In the genomic region with DNA sequence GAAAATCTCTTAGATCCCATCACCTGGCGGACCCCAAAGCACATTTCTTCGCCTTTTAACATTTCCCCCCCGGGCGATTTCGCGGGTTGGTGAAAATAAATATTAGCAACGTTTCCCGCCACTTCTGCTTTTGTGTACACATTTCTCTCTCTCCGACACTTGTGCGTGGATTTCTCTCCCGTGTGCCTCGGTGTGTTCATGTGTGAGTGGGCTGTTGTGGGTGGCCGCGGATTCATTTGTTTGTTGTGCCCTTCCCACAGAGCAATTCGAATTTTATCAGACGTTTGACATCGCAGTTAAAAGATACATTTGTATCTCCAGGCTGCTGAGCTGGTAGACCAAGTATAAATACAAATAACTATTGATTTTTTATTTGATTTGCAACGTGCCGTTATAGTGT, we compare ENCODE assay signal across 1 fruit fly cellular context.
TF ChIP-seq lines count a peak whose summit lies in the region.

No protein-coding gene starts in this region.

TF ChIP-seq in whole organism, embryonic, 481 proteins besides CTCF, POLR2A, EP300 and RAD21 (continued from another document and continues in another):
- no peak for TF ChIP-seq PHDP (tag; optimal IDR thresholded peaks at IDR 0.05; lab: Kevin White, UChicago)
- no peak for TF ChIP-seq disco-r (GFP tag; optimal IDR thresholded peaks at IDR 0.05; lab: Kevin White, UChicago)
- TF ChIP-seq CG6175 (GFP tag; IDR thresholded peaks at IDR 0.05; lab: Robert Waterston, UW) = no peak
- TF ChIP-seq caup (GFP tag; optimal IDR thresholded peaks at IDR 0.05; lab: Kevin White, UChicago; ENCODE audit: severe bottlenecking) = no peak
- TF ChIP-seq CG2129 (GFP tag; IDR thresholded peaks at IDR 0.05; lab: Robert Waterston, UW; ENCODE audit: partially characterized antibody) = no peak
- no peak for TF ChIP-seq org-1 (GFP tag; optimal IDR thresholded peaks at IDR 0.05; lab: Kevin White, UChicago)
- TF ChIP-seq esg (GFP tag; conservative IDR thresholded peaks at IDR 0.05; lab: Robert Waterston, UW) = no peak
- no peak for TF ChIP-seq CG12071 (GFP tag; optimal IDR thresholded peaks at IDR 0.05; lab: Kevin White, UChicago)
- no peak for TF ChIP-seq az2 (GFP tag; optimal IDR thresholded peaks at IDR 0.05; lab: Kevin White, UChicago)
- no peak for TF ChIP-seq CG10147 (GFP tag; optimal IDR thresholded peaks at IDR 0.05; lab: Kevin White, UChicago)
- no peak for TF ChIP-seq da (GFP tag; optimal IDR thresholded peaks at IDR 0.05; lab: Kevin White, UChicago)
- TF ChIP-seq Blimp-1 (GFP tag; optimal IDR thresholded peaks at IDR 0.05; lab: Kevin White, UChicago) = no peak
- TF ChIP-seq Nf-YB (GFP tag; optimal IDR thresholded peaks at IDR 0.05; lab: Kevin White, UChicago) = no peak
- no peak for TF ChIP-seq CG2712 (tag; optimal IDR thresholded peaks at IDR 0.05; lab: Kevin White, UChicago)
- TF ChIP-seq ac (GFP tag; optimal IDR thresholded peaks at IDR 0.05; lab: Kevin White, UChicago) = no peak
- TF ChIP-seq BtbVII (GFP tag; optimal IDR thresholded peaks at IDR 0.05; lab: Kevin White, UChicago) = no peak
- TF ChIP-seq bab2 (GFP tag; optimal IDR thresholded peaks at IDR 0.05; lab: Kevin White, UChicago) = no peak
- no peak for TF ChIP-seq al (GFP tag; IDR thresholded peaks at IDR 0.05; lab: Robert Waterston, UW)
- TF ChIP-seq CG4404 (GFP tag; IDR thresholded peaks at IDR 0.05; lab: Robert Waterston, UW) = no peak
- no peak for TF ChIP-seq HLHmδ (GFP tag; optimal IDR thresholded peaks at IDR 0.05; lab: Kevin White, UChicago)
- no peak for TF ChIP-seq CG2202 (tag; optimal IDR thresholded peaks at IDR 0.05; lab: Kevin White, UChicago)
- no peak for TF ChIP-seq CG13296 (GFP tag; optimal IDR thresholded peaks at IDR 0.05; lab: Kevin White, UChicago)
- TF ChIP-seq Vsx1 (GFP tag; optimal IDR thresholded peaks at IDR 0.05; lab: Kevin White, UChicago) = no peak
- TF ChIP-seq CG10267 (tag; optimal IDR thresholded peaks at IDR 0.05; lab: Kevin White, UChicago) = no peak
- TF ChIP-seq Dfd (GFP tag; optimal IDR thresholded peaks at IDR 0.05; lab: Kevin White, UChicago) = no peak
- no peak for TF ChIP-seq dmrt11E (tag; optimal IDR thresholded peaks at IDR 0.05; lab: Kevin White, UChicago)
- TF ChIP-seq CG10654 (GFP tag; optimal IDR thresholded peaks at IDR 0.05; lab: Kevin White, UChicago) = no peak
- no peak for TF ChIP-seq CG13624 (GFP tag; optimal IDR thresholded peaks at IDR 0.05; lab: Kevin White, UChicago)
- no peak for TF ChIP-seq chif (GFP tag; optimal IDR thresholded peaks at IDR 0.05; lab: Kevin White, UChicago)
- TF ChIP-seq lbe (GFP tag; optimal IDR thresholded peaks at IDR 0.05; lab: Kevin White, UChicago) = no peak
- no peak for TF ChIP-seq Mad (GFP tag; optimal IDR thresholded peaks at IDR 0.05; lab: Kevin White, UChicago)
- no peak for TF ChIP-seq CG17829 (tag; optimal IDR thresholded peaks at IDR 0.05; lab: Kevin White, UChicago)
- no peak for TF ChIP-seq CG12155 (GFP tag; optimal IDR thresholded peaks at IDR 0.05; lab: Kevin White, UChicago)
- no peak for TF ChIP-seq dysf (GFP tag; IDR thresholded peaks at IDR 0.05; lab: Robert Waterston, UW)
- TF ChIP-seq nmo (GFP tag; optimal IDR thresholded peaks at IDR 0.05; lab: Kevin White, UChicago) = no peak
- no peak for TF ChIP-seq CG9437 (GFP tag; optimal IDR thresholded peaks at IDR 0.05; lab: Kevin White, UChicago)
- TF ChIP-seq CG16813 (GFP tag; IDR thresholded peaks at IDR 0.05; lab: Robert Waterston, UW; ENCODE audit: partially characterized antibody) = no peak
- TF ChIP-seq twi (tag; optimal IDR thresholded peaks at IDR 0.05; lab: Kevin White, UChicago) = no peak
- no peak for TF ChIP-seq corto (GFP tag; optimal IDR thresholded peaks at IDR 0.05; lab: Kevin White, UChicago)
- no peak for TF ChIP-seq zen (tag; optimal IDR thresholded peaks at IDR 0.05; lab: Kevin White, UChicago)
- no peak for TF ChIP-seq Spps (tag; optimal IDR thresholded peaks at IDR 0.05; lab: Kevin White, UChicago)
- no peak for TF ChIP-seq B-H2 (GFP tag; optimal IDR thresholded peaks at IDR 0.05; lab: Kevin White, UChicago)
- TF ChIP-seq wek (GFP tag; optimal IDR thresholded peaks at IDR 0.05; lab: Kevin White, UChicago) = no peak
- TF ChIP-seq CG11560 (tag; IDR thresholded peaks at IDR 0.05; lab: Robert Waterston, UW) = no peak
- no peak for TF ChIP-seq Oli (tag; optimal IDR thresholded peaks at IDR 0.05; lab: Kevin White, UChicago)
- TF ChIP-seq CG14014 (GFP tag; IDR thresholded peaks at IDR 0.05; lab: Robert Waterston, UW) = 0 out of 2 replicates have a peak, but pooled peaks have one; percentile 46
- no peak for TF ChIP-seq Dref (GFP tag; IDR thresholded peaks at IDR 0.05; lab: Robert Waterston, UW)
- no peak for TF ChIP-seq run (tag; optimal IDR thresholded peaks at IDR 0.05; lab: Kevin White, UChicago)
- no peak for TF ChIP-seq CG5180 (GFP tag; optimal IDR thresholded peaks at IDR 0.05; lab: Kevin White, UChicago)
- no peak for TF ChIP-seq CG17361 (GFP tag; IDR thresholded peaks at IDR 0.05; lab: Robert Waterston, UW)
- no peak for TF ChIP-seq usp (GFP tag; optimal IDR thresholded peaks at IDR 0.05; lab: Kevin White, UChicago)
- no peak for TF ChIP-seq Dip3 (GFP tag; optimal IDR thresholded peaks at IDR 0.05; lab: Kevin White, UChicago)
- TF ChIP-seq inv (GFP tag; IDR thresholded peaks at IDR 0.05; lab: Robert Waterston, UW; ENCODE audit: partially characterized antibody) = no peak
- no peak for TF ChIP-seq fd102C (GFP tag; optimal IDR thresholded peaks at IDR 0.05; lab: Kevin White, UChicago)
- TF ChIP-seq CG5245 (GFP tag; optimal IDR thresholded peaks at IDR 0.05; lab: Kevin White, UChicago) = no peak
- TF ChIP-seq CG18476 (GFP tag; optimal IDR thresholded peaks at IDR 0.05; lab: Kevin White, UChicago) = no peak
- peak; percentile 38 for TF ChIP-seq sens (GFP tag; lab: Kevin White, UChicago)
- TF ChIP-seq p53 (GFP tag; optimal IDR thresholded peaks at IDR 0.05; lab: Kevin White, UChicago) = no peak
- no peak for TF ChIP-seq Lhr (GFP tag; optimal IDR thresholded peaks at IDR 0.05; lab: Kevin White, UChicago)
- TF ChIP-seq fru (optimal IDR thresholded peaks at IDR 0.05; lab: Kevin White, UChicago) = no peak
- TF ChIP-seq CG12219 (GFP tag; optimal IDR thresholded peaks at IDR 0.05; lab: Kevin White, UChicago) = no peak
- no peak for TF ChIP-seq Lim3 (GFP tag; IDR thresholded peaks at IDR 0.05; lab: Robert Waterston, UW)
- no peak for TF ChIP-seq yki (optimal IDR thresholded peaks at IDR 0.05; lab: Kevin White, UChicago)
- no peak for TF ChIP-seq z (GFP tag; IDR thresholded peaks at IDR 0.05; lab: Robert Waterston, UW)
- TF ChIP-seq CG4282 (GFP tag; optimal IDR thresholded peaks at IDR 0.05; lab: Kevin White, UChicago) = no peak
- TF ChIP-seq Deaf1 (tag; optimal IDR thresholded peaks at IDR 0.05; lab: Kevin White, UChicago) = no peak
- peak; percentile 40; the same call in 1 of the 2 replicates for TF ChIP-seq Drgx (GFP tag; IDR thresholded peaks at IDR 0.05; lab: Robert Waterston, UW)
- no peak for TF ChIP-seq peb (GFP tag; IDR thresholded peaks at IDR 0.05; lab: Robert Waterston, UW)
- no peak for TF ChIP-seq CG2875 (GFP tag; optimal IDR thresholded peaks at IDR 0.05; lab: Kevin White, UChicago)
- TF ChIP-seq prd (optimal IDR thresholded peaks at IDR 0.05; lab: Kevin White, UChicago) = no peak
- peak; percentile 40; the same call in 1 of the 3 replicates for TF ChIP-seq prd (GFP tag; IDR thresholded peaks at IDR 0.05; lab: Robert Waterston, UW)
- TF ChIP-seq Nf-YA (GFP tag; IDR thresholded peaks at IDR 0.05; lab: Robert Waterston, UW) = no peak
- TF ChIP-seq CG10274 (GFP tag; optimal IDR thresholded peaks at IDR 0.05; lab: Kevin White, UChicago) = no peak
- TF ChIP-seq CG17359 (tag; optimal IDR thresholded peaks at IDR 0.05; lab: Kevin White, UChicago) = no peak
- TF ChIP-seq lmd (GFP tag; IDR thresholded peaks at IDR 0.05; lab: Robert Waterston, UW) = peak; percentile 28; the same call in 1 of the 2 replicates
- no peak for TF ChIP-seq Abd-B (GFP tag; optimal IDR thresholded peaks at IDR 0.05; lab: Kevin White, UChicago)
- TF ChIP-seq nom (GFP tag; optimal IDR thresholded peaks at IDR 0.05; lab: Kevin White, UChicago) = no peak
- no peak for TF ChIP-seq dmrt99B (tag; optimal IDR thresholded peaks at IDR 0.05; lab: Kevin White, UChicago)
- TF ChIP-seq crp (GFP tag; optimal IDR thresholded peaks at IDR 0.05; lab: Kevin White, UChicago) = no peak
- TF ChIP-seq Hand (GFP tag; optimal IDR thresholded peaks at IDR 0.05; lab: Kevin White, UChicago) = no peak
- TF ChIP-seq Eip74EF (GFP tag; optimal IDR thresholded peaks at IDR 0.05; lab: Kevin White, UChicago) = no peak
- TF ChIP-seq Bdp1 (GFP tag; optimal IDR thresholded peaks at IDR 0.05; lab: Kevin White, UChicago) = no peak
- TF ChIP-seq CG9817 (tag; optimal IDR thresholded peaks at IDR 0.05; lab: Kevin White, UChicago) = no peak
- TF ChIP-seq sens-2 (GFP tag; IDR thresholded peaks at IDR 0.05; lab: Robert Waterston, UW) = no peak
- TF ChIP-seq ci (GFP tag; IDR thresholded peaks at IDR 0.05; lab: Robert Waterston, UW) = peak; percentile 84
- TF ChIP-seq CG14860 (GFP tag; IDR thresholded peaks at IDR 0.05; lab: Robert Waterston, UW; ENCODE audit: partially characterized antibody) = no peak
- no peak for TF ChIP-seq pzg (GFP tag; optimal IDR thresholded peaks at IDR 0.05; lab: Kevin White, UChicago)
- no peak for TF ChIP-seq CG11504 (tag; optimal IDR thresholded peaks at IDR 0.05; lab: Kevin White, UChicago)
- TF ChIP-seq CG15269 (tag; optimal IDR thresholded peaks at IDR 0.05; lab: Kevin White, UChicago) = peak; percentile 36
- 0 out of 2 replicates have a peak, but pooled peaks have one; percentile 23 for TF ChIP-seq Ptx1 (GFP tag; IDR thresholded peaks at IDR 0.05; lab: Robert Waterston, UW)
- no peak for TF ChIP-seq jing (GFP tag; optimal IDR thresholded peaks at IDR 0.05; lab: Kevin White, UChicago)
- TF ChIP-seq pum (GFP tag; optimal IDR thresholded peaks at IDR 0.05; lab: Kevin White, UChicago) = no peak
- no peak for TF ChIP-seq hkb (optimal IDR thresholded peaks at IDR 0.05; lab: Kevin White, UChicago)
- TF ChIP-seq hkb (GFP tag; IDR thresholded peaks at IDR 0.05; lab: Robert Waterston, UW) = peak; percentile 66
- no peak for TF ChIP-seq ftz-f1 (GFP tag; optimal IDR thresholded peaks at IDR 0.05; lab: Kevin White, UChicago)
- no peak for TF ChIP-seq CG8478 (optimal IDR thresholded peaks at IDR 0.05; lab: Kevin White, UChicago)
- TF ChIP-seq dimm (GFP tag; IDR thresholded peaks at IDR 0.05; lab: Robert Waterston, UW) = no peak
- TF ChIP-seq Oaz (GFP tag; IDR thresholded peaks at IDR 0.05; lab: Robert Waterston, UW) = no peak
- no peak for TF ChIP-seq NC2α (GFP tag; optimal IDR thresholded peaks at IDR 0.05; lab: Kevin White, UChicago)
- no peak for TF ChIP-seq Scr (GFP tag; IDR thresholded peaks at IDR 0.05; lab: Robert Waterston, UW; ENCODE audit: partially characterized antibody)
- TF ChIP-seq stc (GFP tag; IDR thresholded peaks at IDR 0.05; lab: Robert Waterston, UW) = 0 out of 2 replicates have a peak, but pooled peaks have one; percentile 22
- no peak for TF ChIP-seq GATAe (GFP tag; conservative IDR thresholded peaks at IDR 0.05; lab: Robert Waterston, UW)
- TF ChIP-seq CG3065 (GFP tag; optimal IDR thresholded peaks at IDR 0.05; lab: Kevin White, UChicago) = no peak
- TF ChIP-seq lilli (GFP tag; optimal IDR thresholded peaks at IDR 0.05; lab: Kevin White, UChicago) = no peak
- no peak for TF ChIP-seq D19B (GFP tag; optimal IDR thresholded peaks at IDR 0.05; lab: Kevin White, UChicago)
- peak; percentile 42 for TF ChIP-seq D19A (tag; optimal IDR thresholded peaks at IDR 0.05; lab: Kevin White, UChicago)
- no peak for TF ChIP-seq CG3163 (GFP tag; optimal IDR thresholded peaks at IDR 0.05; lab: Kevin White, UChicago)
- TF ChIP-seq Gsc (GFP tag; IDR thresholded peaks at IDR 0.05; lab: Robert Waterston, UW) = no peak
- TF ChIP-seq CG14050 (GFP tag; IDR thresholded peaks at IDR 0.05; lab: Robert Waterston, UW) = no peak; the same call in 2 of the 3 replicates
- no peak for TF ChIP-seq lov (optimal IDR thresholded peaks at IDR 0.05; lab: Kevin White, UChicago)
- no peak for TF ChIP-seq lov (GFP tag; IDR thresholded peaks at IDR 0.05; lab: Robert Waterston, UW)
- TF ChIP-seq Dad (GFP tag; optimal IDR thresholded peaks at IDR 0.05; lab: Kevin White, UChicago) = no peak
- peak; percentile 33 for TF ChIP-seq lab (GFP tag; optimal IDR thresholded peaks at IDR 0.05; lab: Kevin White, UChicago)
- TF ChIP-seq Atf3 (GFP tag; optimal IDR thresholded peaks at IDR 0.05; lab: Kevin White, UChicago) = no peak
- no peak for TF ChIP-seq CG8944 (GFP tag; optimal IDR thresholded peaks at IDR 0.05; lab: Kevin White, UChicago)
- TF ChIP-seq CG9797 (GFP tag; optimal IDR thresholded peaks at IDR 0.05; lab: Kevin White, UChicago) = no peak
- TF ChIP-seq Ada2b (GFP tag; IDR thresholded peaks at IDR 0.05; lab: Robert Waterston, UW) = peak; percentile 34; the same call in 1 of the 2 replicates
- TF ChIP-seq Aef1 (GFP tag; IDR thresholded peaks at IDR 0.05; lab: Robert Waterston, UW) = no peak
- no peak for TF ChIP-seq tx (GFP tag; optimal IDR thresholded peaks at IDR 0.05; lab: Kevin White, UChicago)
- TF ChIP-seq sr (GFP tag; IDR thresholded peaks at IDR 0.05; lab: Robert Waterston, UW) = peak; percentile 73
- no peak for TF ChIP-seq tin (GFP tag; optimal IDR thresholded peaks at IDR 0.05; lab: Kevin White, UChicago)
- no peak for TF ChIP-seq vfl (GFP tag; optimal IDR thresholded peaks at IDR 0.05; lab: Kevin White, UChicago)
- TF ChIP-seq Tbp (GFP tag; optimal IDR thresholded peaks at IDR 0.05; lab: Kevin White, UChicago) = no peak
- TF ChIP-seq Xrp1 (GFP tag; IDR thresholded peaks at IDR 0.05; lab: Robert Waterston, UW) = peak; percentile 47; the same call in 1 of the 2 replicates
- no peak for TF ChIP-seq fd3F (GFP tag; optimal IDR thresholded peaks at IDR 0.05; lab: Kevin White, UChicago)
- TF ChIP-seq CG2116 (GFP tag; optimal IDR thresholded peaks at IDR 0.05; lab: Kevin White, UChicago) = no peak
- TF ChIP-seq gt (GFP tag; IDR thresholded peaks at IDR 0.05; lab: Robert Waterston, UW) = no peak
- TF ChIP-seq CG12391 (tag; optimal IDR thresholded peaks at IDR 0.05; lab: Kevin White, UChicago) = peak; percentile 25
- no peak for TF ChIP-seq CG15073 (GFP tag; optimal IDR thresholded peaks at IDR 0.05; lab: Kevin White, UChicago)
- TF ChIP-seq YL-1 (GFP tag; optimal IDR thresholded peaks at IDR 0.05; lab: Kevin White, UChicago) = no peak
- TF ChIP-seq cato (GFP tag; optimal IDR thresholded peaks at IDR 0.05; lab: Kevin White, UChicago; ENCODE audit: borderline replicate concordance) = no peak
- no peak for TF ChIP-seq CG3407 (GFP tag; optimal IDR thresholded peaks at IDR 0.05; lab: Kevin White, UChicago)
- no peak for TF ChIP-seq ash1 (GFP tag; optimal IDR thresholded peaks at IDR 0.05; lab: Kevin White, UChicago)
- TF ChIP-seq CG33557 (GFP tag; optimal IDR thresholded peaks at IDR 0.05; lab: Kevin White, UChicago) = no peak
